Worm (Caenorhabditis elegans): ENCODE results near the gene C55C3.4.

The C55C3.4 gene

DNA sequence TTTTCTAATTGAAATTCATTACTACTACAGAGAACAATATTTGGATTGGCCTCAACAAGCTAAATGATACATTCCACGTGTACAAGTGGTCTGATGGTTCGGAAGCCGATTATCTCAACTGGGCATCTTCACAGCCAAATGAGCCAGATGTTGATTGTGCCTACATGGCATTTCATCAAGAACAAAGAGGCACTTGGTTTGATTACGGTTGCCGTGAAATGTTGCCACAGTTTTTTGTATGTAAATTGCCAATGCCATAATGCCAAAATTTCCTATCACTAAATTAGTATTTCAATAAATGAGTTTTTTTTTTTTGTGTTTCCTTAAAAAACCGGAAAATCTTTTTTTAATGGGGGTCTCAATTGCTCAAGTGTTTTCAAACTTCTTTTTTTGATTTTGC is 23.3 kb downstream of the C55C3.4 start:
- no peak for TF ChIP-seq tab-1 (GFP tag; IDR thresholded peaks at IDR 0.05)
- no peak for TF ChIP-seq ref-1 (GFP tag; conservative IDR thresholded peaks at IDR 0.05)
- no peak for TF ChIP-seq T22C8.4 (GFP tag; IDR thresholded peaks at IDR 0.05)
- TF ChIP-seq cog-1 (tag; optimal IDR thresholded peaks at IDR 0.05): no peak

DNA sequence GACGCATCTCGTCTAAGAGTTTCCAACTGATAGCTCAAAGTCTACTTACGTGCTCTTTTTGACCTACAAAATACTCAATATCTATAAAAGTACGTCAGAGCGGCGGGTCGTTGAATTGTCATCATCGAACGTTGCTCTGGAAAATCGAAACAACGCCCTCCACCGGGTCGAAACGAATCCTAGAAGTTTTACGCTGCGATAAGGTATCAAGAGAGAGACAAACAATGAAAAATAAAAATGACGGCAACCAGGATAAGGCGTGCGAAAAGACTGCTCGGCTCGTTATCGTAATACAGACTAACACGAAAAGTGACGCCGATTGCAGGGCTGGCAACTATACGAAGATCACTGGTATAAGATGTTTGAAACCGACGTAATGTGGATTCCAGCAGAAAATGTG is 23.7 kb downstream of the C55C3.4 start:
- TF ChIP-seq klf-2 (GFP tag; conservative IDR thresholded peaks at IDR 0.05) (no peak), ztf-23 (GFP tag; IDR thresholded peaks at IDR 0.05) (no peak), T22C8.4 (GFP tag; IDR thresholded peaks at IDR 0.05) (no peak), flt-1 (GFP tag; IDR thresholded peaks at IDR 0.05) (no peak), cog-1 (tag; optimal IDR thresholded peaks at IDR 0.05) (no peak), tab-1 (GFP tag; IDR thresholded peaks at IDR 0.05) (no peak), med-1 (GFP tag; optimal IDR thresholded peaks at IDR 0.05; ENCODE audit: insufficient read depth) (no peak)

DNA sequence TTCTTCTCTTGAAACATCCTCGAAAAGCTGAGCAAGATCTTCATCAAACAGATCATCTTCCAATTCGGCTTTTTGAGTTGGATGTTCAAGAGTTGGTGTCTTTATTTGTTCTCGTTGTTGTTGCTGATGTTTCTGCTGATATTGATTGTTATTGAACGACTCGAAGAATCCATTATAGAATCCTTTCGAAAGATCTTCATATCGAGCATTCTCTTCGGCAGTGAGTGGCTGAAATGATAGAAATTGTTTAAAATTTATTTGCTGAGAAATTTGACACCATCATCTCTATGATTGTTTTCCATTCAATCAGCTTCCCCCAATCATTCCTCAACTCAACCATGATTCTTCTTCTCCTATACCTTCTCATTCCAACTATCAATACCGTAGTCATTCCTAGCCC is 24.3 kb downstream of the C55C3.4 start, which contains the start of gene clec-178:
TSS of gene clec-178 (plus strand) at position 301 of the 400 bp plus-strand sequence.
- TF ChIP-seq cog-1 (tag; optimal IDR thresholded peaks at IDR 0.05) (no peak), ztf-29 (GFP tag; IDR thresholded peaks at IDR 0.05) (no peak), ref-1 (GFP tag; conservative IDR thresholded peaks at IDR 0.05) (no peak), tab-1 (GFP tag; IDR thresholded peaks at IDR 0.05) (no peak), flt-1 (GFP tag; IDR thresholded peaks at IDR 0.05) (no peak), T22C8.4 (GFP tag; IDR thresholded peaks at IDR 0.05) (no peak), ztf-23 (GFP tag; IDR thresholded peaks at IDR 0.05) (no peak), med-1 (GFP tag; optimal IDR thresholded peaks at IDR 0.05; ENCODE audit: insufficient read depth) (no peak), klf-2 (GFP tag; conservative IDR thresholded peaks at IDR 0.05) (no peak)

DNA sequence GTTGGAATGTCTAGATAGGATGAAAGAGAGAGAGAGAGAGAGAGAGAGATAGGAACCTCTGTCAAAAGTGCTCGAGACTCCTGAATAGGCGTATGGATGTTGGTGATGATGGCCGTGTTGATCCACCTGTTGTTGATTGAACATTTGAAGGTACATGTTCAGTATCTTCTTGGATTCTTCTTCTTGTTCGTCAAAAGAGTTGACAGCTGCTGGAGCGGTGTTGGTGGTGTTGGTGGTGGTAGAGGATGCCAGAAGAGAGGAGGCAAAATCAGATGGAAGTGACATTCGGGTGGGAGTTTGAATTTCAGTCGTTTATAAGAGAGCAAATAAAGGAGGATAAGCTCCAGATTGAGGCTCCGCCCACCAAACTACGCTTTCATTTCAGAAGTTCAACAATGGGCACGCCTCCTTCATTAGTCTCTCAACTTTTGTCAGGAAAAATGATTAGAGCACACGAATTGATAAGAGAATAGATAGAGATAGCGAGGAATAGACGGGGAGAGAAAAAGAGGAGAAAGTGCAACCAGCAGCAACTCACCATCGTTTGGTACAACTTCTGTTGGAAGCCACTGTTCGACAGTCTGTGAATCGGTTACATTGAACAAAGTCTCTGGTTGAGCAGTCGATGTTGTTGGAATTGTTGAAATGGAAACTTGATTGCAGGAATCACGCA is 25.0 kb downstream of the C55C3.4 start:
- TF ChIP-seq flt-1 (GFP tag; IDR thresholded peaks at IDR 0.05) (no peak), T22C8.4 (GFP tag; IDR thresholded peaks at IDR 0.05) (no peak), tab-1 (GFP tag; IDR thresholded peaks at IDR 0.05) (no peak), cog-1 (tag; optimal IDR thresholded peaks at IDR 0.05) (no peak), ztf-29 (GFP tag; IDR thresholded peaks at IDR 0.05) (no peak), med-1 (GFP tag; optimal IDR thresholded peaks at IDR 0.05; ENCODE audit: insufficient read depth) (no peak)

DNA sequence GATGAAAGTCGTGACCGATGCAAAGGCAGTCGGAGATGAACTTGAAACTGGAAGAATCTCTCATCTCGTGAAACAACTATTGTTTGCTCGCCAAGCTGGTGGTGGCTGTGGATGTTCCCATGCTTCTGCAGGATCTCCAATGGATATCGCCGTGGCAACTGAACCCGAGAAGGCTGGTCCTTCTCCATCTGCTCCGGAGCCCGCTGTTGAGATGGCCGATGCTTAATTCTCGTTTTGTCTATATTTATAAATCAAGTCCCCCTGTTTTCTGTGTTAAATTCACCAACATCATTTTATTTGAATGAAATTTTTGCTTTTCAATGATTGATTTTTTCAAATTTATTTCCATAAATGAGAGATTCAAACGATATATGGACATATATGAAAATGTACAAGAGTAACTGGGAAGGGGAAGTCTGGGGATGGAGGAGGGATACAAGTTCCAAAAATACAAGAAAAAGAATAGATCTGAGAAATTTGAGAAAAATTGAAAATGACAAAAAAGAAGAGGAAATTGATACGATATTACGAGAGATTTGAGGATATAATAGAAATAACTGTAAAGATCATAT is 27.1 kb downstream of the C55C3.4 start:
- no peak for TF ChIP-seq cog-1 (tag; optimal IDR thresholded peaks at IDR 0.05)
- no peak for TF ChIP-seq tab-1 (GFP tag; IDR thresholded peaks at IDR 0.05)
- no peak for TF ChIP-seq flt-1 (GFP tag; IDR thresholded peaks at IDR 0.05)
- TF ChIP-seq klf-2 (GFP tag; conservative IDR thresholded peaks at IDR 0.05): no peak
- TF ChIP-seq ztf-29 (GFP tag; IDR thresholded peaks at IDR 0.05): no peak
- no peak for TF ChIP-seq ztf-23 (GFP tag; IDR thresholded peaks at IDR 0.05)
- TF ChIP-seq ref-1 (GFP tag; conservative IDR thresholded peaks at IDR 0.05): no peak
- TF ChIP-seq T22C8.4 (GFP tag; IDR thresholded peaks at IDR 0.05): no peak
- no peak for TF ChIP-seq med-1 (GFP tag; optimal IDR thresholded peaks at IDR 0.05; ENCODE audit: insufficient read depth)

DNA sequence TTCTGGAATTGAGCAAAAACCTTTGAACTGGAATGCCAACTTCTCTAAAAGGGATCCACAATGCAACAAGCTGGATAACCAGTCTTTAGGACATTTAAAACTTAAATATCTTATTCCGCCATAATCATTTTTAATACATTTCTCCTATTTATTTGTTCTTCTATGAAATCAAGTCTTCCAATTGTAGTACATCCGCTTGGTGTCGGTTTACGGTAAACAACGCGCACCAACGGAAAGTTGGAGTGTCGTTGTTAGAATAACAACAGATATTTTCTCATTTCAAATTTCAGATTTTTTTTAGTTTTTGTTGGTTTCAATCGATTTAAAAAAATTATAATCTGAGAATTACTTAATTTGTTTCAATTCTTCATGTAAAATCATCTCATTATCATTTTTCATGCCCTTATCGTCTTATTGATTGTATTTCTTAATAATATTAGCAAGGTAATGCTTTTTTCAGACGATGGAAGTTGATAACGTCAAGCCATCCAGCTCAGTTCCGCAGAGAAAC is 28.8 kb downstream of the C55C3.4 start, which contains the start of gene csn-5:
TSS of gene csn-5 (plus strand) at position 461 of the 511 bp plus-strand sequence.
- TF ChIP-seq cog-1 (tag; optimal IDR thresholded peaks at IDR 0.05): no peak
- no peak for TF ChIP-seq med-1 (GFP tag; optimal IDR thresholded peaks at IDR 0.05; ENCODE audit: insufficient read depth)
- no peak for TF ChIP-seq T22C8.4 (GFP tag; IDR thresholded peaks at IDR 0.05)
- no peak for TF ChIP-seq ztf-23 (GFP tag; IDR thresholded peaks at IDR 0.05)
- TF ChIP-seq ref-1 (GFP tag; conservative IDR thresholded peaks at IDR 0.05): no peak
- no peak for TF ChIP-seq klf-2 (GFP tag; conservative IDR thresholded peaks at IDR 0.05)
- no peak for TF ChIP-seq ztf-29 (GFP tag; IDR thresholded peaks at IDR 0.05)
- no peak for TF ChIP-seq flt-1 (GFP tag; IDR thresholded peaks at IDR 0.05)
- TF ChIP-seq tab-1 (GFP tag; IDR thresholded peaks at IDR 0.05): no peak

DNA sequence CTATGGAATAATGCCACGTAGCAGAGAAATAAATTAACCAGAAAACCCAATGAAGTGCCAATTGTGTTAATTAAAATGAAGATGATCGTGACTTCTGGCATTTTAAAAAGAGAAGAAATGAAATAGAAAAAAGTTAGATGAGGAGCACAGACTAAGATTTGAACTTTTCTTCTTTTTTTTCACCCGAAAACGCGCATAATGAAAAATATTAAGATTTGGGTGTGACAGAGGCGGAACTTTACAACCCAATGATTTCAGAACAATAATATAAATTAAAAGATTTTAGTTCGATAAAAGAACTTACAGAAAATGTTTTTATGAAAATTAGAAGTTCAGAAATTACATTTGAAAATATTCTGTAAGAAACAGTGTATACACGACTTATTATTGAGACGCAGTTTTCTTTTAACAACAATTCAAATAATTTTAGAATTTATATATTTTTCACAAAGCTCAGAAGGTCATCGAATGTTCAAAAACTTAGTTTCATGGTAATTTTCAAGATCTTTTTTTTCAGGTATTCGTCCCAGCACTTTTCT is 32.4 kb downstream of the C55C3.4 start, which contains the start of the genes srd-8 and B0547.2:
TSS of gene srd-8 (minus strand) at position 101 of the 539 bp plus-strand sequence.
TSS of gene B0547.2 (plus strand) at position 489 of the 539 bp plus-strand sequence.
- no peak for TF ChIP-seq cog-1 (tag; optimal IDR thresholded peaks at IDR 0.05)
- no peak for TF ChIP-seq ztf-23 (GFP tag; IDR thresholded peaks at IDR 0.05)
- no peak for TF ChIP-seq tab-1 (GFP tag; IDR thresholded peaks at IDR 0.05)
- TF ChIP-seq med-1 (GFP tag; optimal IDR thresholded peaks at IDR 0.05; ENCODE audit: insufficient read depth): no peak
- TF ChIP-seq ref-1 (GFP tag; conservative IDR thresholded peaks at IDR 0.05): no peak
- TF ChIP-seq T22C8.4 (GFP tag; IDR thresholded peaks at IDR 0.05): no peak
- TF ChIP-seq klf-2 (GFP tag; conservative IDR thresholded peaks at IDR 0.05): no peak
- no peak for TF ChIP-seq ztf-29 (GFP tag; IDR thresholded peaks at IDR 0.05)
- no peak for TF ChIP-seq flt-1 (GFP tag; IDR thresholded peaks at IDR 0.05)

DNA sequence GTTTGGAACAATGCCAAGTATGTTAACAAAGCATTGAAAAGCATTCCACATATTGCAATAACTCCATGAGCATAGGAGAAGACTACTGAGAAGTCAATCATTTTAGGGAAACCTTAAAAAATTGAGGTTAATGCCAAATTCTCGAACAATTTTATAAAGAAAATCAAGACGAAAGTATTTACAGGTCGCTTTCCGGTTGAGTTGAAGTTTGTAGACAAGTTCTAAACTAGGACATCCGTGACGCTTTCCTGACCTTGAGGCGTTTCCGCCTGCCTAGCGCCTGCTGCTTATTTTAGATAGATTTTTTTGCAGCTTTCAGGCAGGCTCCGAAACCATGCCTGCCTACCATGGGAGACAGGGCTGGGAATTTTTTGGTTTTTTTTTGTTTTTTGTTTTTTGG is 42.4 kb downstream of the C55C3.4 start, which contains the start of gene srd-13:
TSS of gene srd-13 (minus strand) at position 101 of the 400 bp plus-strand sequence.
- TF ChIP-seq tab-1 (GFP tag; IDR thresholded peaks at IDR 0.05): no peak
- TF ChIP-seq klf-2 (GFP tag; conservative IDR thresholded peaks at IDR 0.05): no peak
- no peak for TF ChIP-seq T22C8.4 (GFP tag; IDR thresholded peaks at IDR 0.05)
- no peak for TF ChIP-seq ztf-23 (GFP tag; IDR thresholded peaks at IDR 0.05)
- TF ChIP-seq ztf-29 (GFP tag; IDR thresholded peaks at IDR 0.05): no peak
- TF ChIP-seq med-1 (GFP tag; optimal IDR thresholded peaks at IDR 0.05; ENCODE audit: insufficient read depth): no peak
- no peak for TF ChIP-seq cog-1 (tag; optimal IDR thresholded peaks at IDR 0.05)

DNA sequence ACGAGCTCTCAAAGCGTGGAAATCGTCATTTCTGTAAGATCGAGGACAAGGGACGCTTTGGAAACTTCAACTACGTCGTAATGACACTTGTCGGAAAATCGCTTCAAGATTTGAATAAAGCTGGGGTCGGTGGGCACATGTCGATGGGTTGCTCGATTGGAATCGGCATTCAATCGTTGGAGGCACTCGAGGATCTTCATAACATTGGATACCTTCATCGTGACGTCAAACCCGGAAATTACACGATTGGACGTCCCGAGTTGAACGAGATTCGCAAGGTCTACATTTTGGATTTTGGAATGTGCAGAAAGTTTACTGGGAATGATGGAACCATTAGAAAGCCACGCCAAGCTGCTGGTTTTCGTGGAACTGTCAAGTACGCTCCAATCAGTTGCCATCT is 45.4 kb downstream of the C55C3.4 start:
- TF ChIP-seq ref-1 (GFP tag; conservative IDR thresholded peaks at IDR 0.05) (no peak), tab-1 (GFP tag; IDR thresholded peaks at IDR 0.05) (no peak), cog-1 (tag; optimal IDR thresholded peaks at IDR 0.05) (no peak), ztf-23 (GFP tag; IDR thresholded peaks at IDR 0.05) (no peak), med-1 (GFP tag; optimal IDR thresholded peaks at IDR 0.05; ENCODE audit: insufficient read depth) (no peak), ztf-29 (GFP tag; IDR thresholded peaks at IDR 0.05) (no peak), flt-1 (GFP tag; IDR thresholded peaks at IDR 0.05) (no peak), T22C8.4 (GFP tag; IDR thresholded peaks at IDR 0.05) (no peak), klf-2 (GFP tag; conservative IDR thresholded peaks at IDR 0.05) (no peak)
